Worm (Caenorhabditis elegans): Measurements from ENCODE around the gene cha-1.

cha-1 gene

DNA sequence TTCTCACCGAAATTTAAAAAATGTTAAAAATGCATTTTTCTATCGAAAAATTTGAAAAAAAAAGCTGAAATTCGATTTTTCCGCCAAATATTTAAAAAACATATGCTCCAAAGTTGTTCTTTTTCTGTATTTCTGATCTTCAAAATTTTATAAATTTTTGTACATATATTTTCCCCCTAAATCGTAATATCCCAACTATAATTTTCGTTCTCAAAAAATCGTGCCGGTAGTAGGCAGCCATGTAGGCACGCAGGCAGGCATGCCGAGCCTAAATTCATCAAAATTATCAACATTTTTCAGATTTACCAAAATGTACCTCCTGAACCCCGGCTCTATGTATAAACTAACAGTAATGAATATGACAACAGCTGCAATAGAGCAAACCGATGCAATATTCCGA is 59.6 kb downstream of the cha-1 start, which contains the start of gene sre-5:
Gene sre-5 (plus strand): TSS at position 301 of the 400 bp plus-strand sequence.
- TF ChIP-seq unc-62 (GFP tag; optimal IDR thresholded peaks at IDR 0.05): no peak
